Worm (Caenorhabditis elegans) whole organism, young adult: Measurements from ENCODE around the gene hlh-14.

Source experiments
- B0336.3 ChIP-seq: fragments of 200-800 bp; sonication (Bioruptor generic); IDR thresholded peaks from 2 replicates; pipeline ENCODE4 v1.3.6; 2022; ENCODE audit warnings: missing genetic modification characterization, missing compliant biosample characterization
- Y95B8A.8 ChIP-seq: fragments of 200-800 bp; sonication (Bioruptor generic); IDR thresholded peaks from 2 replicates; pipeline ENCODE4 v1.3.6; 2022; ENCODE audit warnings: missing genetic modification reagents, missing genetic modification characterization, missing compliant biosample characterization
- athp-1 ChIP-seq: sonication (generic microtip); optimal IDR thresholded peaks from 2 replicates; lab custom pipeline; 2017; ENCODE audit warnings: mild to moderate bottlenecking, missing genetic modification characterization, missing compliant biosample characterization
- pha-4 ChIP-seq: fragments of 150-350 bp; sonication (generic microtip); optimal IDR thresholded peaks from 2 replicates; lab custom pipeline; 2014; ENCODE audit warnings: missing biosample characterization, missing genetic modification reagents, missing genetic modification characterization
- tbx-9 ChIP-seq: sonication (generic microtip); optimal IDR thresholded peaks from 2 replicates; lab custom pipeline; 2016; ENCODE audit warnings: borderline replicate concordance, missing genetic modification characterization, inconsistent platforms, missing compliant biosample characterization
- unc-130 ChIP-seq: sonication (generic microtip); optimal IDR thresholded peaks from 2 replicates; lab custom pipeline; 2016; ENCODE audit warnings: missing genetic modification reagents, missing genetic modification characterization, missing compliant biosample characterization
- unc-62 ChIP-seq: fragments of 150-350 bp; optimal IDR thresholded peaks from 2 replicates; lab custom pipeline; 2014; ENCODE audit warnings: missing biosample characterization, missing genetic modification reagents, missing genetic modification characterization
- ztf-22 ChIP-seq: fragments of 200-800 bp; sonication (Bioruptor generic); optimal IDR thresholded peaks from 2 replicates; lab custom pipeline; 2018; ENCODE audit warnings: mild to moderate bottlenecking, missing genetic modification characterization, moderate library complexity, missing compliant biosample characterization

- no peak for TF ChIP-seq Y95B8A.8
- no peak for TF ChIP-seq ztf-22 (GFP tag; lab: Kevin White, UChicago)
- no peak for TF ChIP-seq unc-130 (GFP tag; lab: Kevin White, UChicago)
- no peak for TF ChIP-seq unc-62 (GFP tag; lab: Kevin White, UChicago)
- TF ChIP-seq athp-1 = no peak
- no peak for TF ChIP-seq B0336.3 (GFP tag; lab: Robert Waterston, UW)
- no peak for TF ChIP-seq pha-4 (tag; lab: Kevin White, UChicago)
- TF ChIP-seq tbx-9 (tag; lab: Kevin White, UChicago) = no peak
Observed at ce11 chrII:5719848-5720247, 18.8 kb downstream of the hlh-14 start, which contains the start of gene damt-1.
